Worm (Caenorhabditis elegans): ENCODE data around the gene kgb-1.

The kgb-1 gene

DNA sequence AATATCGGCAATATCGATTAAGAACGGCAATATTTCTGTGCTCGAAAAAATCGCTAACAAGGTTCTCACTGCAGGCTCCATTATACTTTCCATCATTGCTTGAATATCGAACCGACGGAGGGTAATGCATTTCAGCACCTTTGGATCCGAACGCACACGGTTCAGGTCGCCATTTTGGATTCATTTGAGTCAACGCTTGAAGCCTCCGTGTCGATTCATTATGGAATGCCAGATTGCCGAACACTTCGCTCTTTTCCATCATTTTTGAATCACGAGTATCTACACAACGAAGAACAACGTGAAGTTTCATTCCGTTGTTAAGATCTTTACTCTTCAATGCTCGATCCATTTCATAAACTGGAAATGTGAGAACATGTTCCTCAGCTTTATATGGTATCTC is 12.3 kb upstream of the kgb-1 start:
- TF ChIP-seq lin-13 (GFP tag; optimal IDR thresholded peaks at IDR 0.05): no peak
- no peak for TF ChIP-seq F44E2.7 (GFP tag; IDR thresholded peaks at IDR 0.05)
- no peak for TF ChIP-seq dpl-1 (GFP tag; optimal IDR thresholded peaks at IDR 0.05)
- TF ChIP-seq unc-62 (GFP tag; optimal IDR thresholded peaks at IDR 0.05 in 1 of 2): peak in 1 of 2 experiments; percentile 19
- no peak for TF ChIP-seq unc-62 (tag; optimal IDR thresholded peaks at IDR 0.05)
- peak; percentile 93 for TF ChIP-seq aha-1 (tag)
- TF ChIP-seq ceh-62 (tag; optimal IDR thresholded peaks at IDR 0.05): no peak
- TF ChIP-seq lin-39 (tag; optimal IDR thresholded peaks at IDR 0.05): no peak
- TF ChIP-seq zip-11 (GFP tag; IDR thresholded peaks at IDR 0.05): no peak
- no peak for TF ChIP-seq snpc-4 (tag; optimal IDR thresholded peaks at IDR 0.05)

DNA sequence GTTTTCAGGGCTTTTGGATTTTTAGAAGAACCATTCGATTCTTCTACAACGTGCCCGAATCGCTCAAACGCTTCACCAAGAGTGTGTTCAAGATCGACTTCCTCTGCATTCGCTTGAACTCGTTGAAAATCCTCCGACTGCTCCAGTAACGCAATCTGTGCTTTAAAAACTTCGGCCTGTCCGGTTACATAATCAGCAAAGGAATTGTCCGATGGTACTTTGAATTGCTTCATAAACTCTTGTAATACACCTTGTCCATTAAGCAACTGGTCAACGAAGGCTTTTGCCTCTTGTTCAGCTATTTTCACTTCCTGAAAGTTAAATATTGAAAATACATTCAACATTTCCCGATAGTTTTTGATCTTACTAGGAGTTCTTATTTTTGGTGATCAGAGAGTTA is 10.9 kb upstream of the kgb-1 start:
- TF ChIP-seq daf-8 (GFP tag; IDR thresholded peaks at IDR 0.05) (no peak), egl-43 (GFP tag; IDR thresholded peaks at IDR 0.05) (0 out of 2 replicates have a peak, but pooled peaks have one; percentile 38)

- no peak for TF ChIP-seq zag-1 (tag; optimal IDR thresholded peaks at IDR 0.05)
- no peak for TF ChIP-seq hif-1 (tag; optimal IDR thresholded peaks at IDR 0.05)
- no peak for TF ChIP-seq ceh-82 (tag; optimal IDR thresholded peaks at IDR 0.05)
- peak; percentile 0 for TF ChIP-seq mes-2 (tag; optimal IDR thresholded peaks at IDR 0.05; ENCODE audit: poor library complexity, severe bottlenecking)
- peak; percentile 24; the same call in 1 of the 2 replicates for TF ChIP-seq snpc-1.2 (GFP tag; IDR thresholded peaks at IDR 0.05)
- TF ChIP-seq aha-1 (tag): peak; percentile 13
- TF ChIP-seq ceh-28 (tag; optimal IDR thresholded peaks at IDR 0.05): no peak
- TF ChIP-seq mdt-29 (GFP tag; IDR thresholded peaks at IDR 0.05): 0 out of 2 replicates have a peak, but pooled peaks have one; percentile 12
- peak; percentile 6 for TF ChIP-seq ama-1 (optimal IDR thresholded peaks at IDR 0.05)
- TF ChIP-seq ztf-11 (tag; optimal IDR thresholded peaks at IDR 0.05): no peak
Observed at ce11 chrIV:419674-420073, 9.8 kb upstream of the kgb-1 start, which contains the start of gene eri-1. Gene eri-1 (minus strand): TSS chrIV:419958.

DNA sequence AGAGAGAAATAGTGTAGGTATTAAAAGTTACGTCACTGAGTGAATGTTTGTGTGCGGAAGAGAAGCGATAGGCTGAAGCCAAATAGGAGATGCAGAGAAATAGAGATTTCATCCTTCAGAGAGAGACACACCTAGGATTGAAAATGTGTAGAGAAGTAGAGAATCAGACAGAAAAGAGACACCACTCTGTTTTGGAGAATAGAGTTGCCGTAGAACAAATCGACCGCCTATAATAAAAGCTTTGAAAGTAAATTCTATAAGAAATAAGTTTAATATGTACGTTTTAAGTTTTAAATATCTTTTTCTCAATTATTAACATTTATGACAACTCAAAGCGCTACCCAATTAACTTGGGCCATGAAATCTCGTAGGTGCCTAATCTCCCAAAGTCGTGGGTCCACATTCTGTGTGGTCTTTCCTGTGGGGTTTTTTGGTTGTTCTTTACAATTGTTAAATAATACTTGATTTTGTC is 621 bp upstream of the kgb-1 start, which contains the start of gene T07A9.12:
TSS of gene T07A9.12 (plus strand) at position 448 of the 472 bp plus-strand sequence.
- TF ChIP-seq pha-4 (GFP tag; IDR thresholded peaks at IDR 0.05) (peak; percentile 39; the same call in 1 of the 2 replicates), pha-4 (tag; optimal IDR thresholded peaks at IDR 0.05) (peak; percentile 18), Y48G9A.11 (GFP tag; IDR thresholded peaks at IDR 0.05) (no peak), set-16 (GFP tag; IDR thresholded peaks at IDR 0.05) (no peak), R02D3.7 (tag; optimal IDR thresholded peaks at IDR 0.05) (no peak), D1046.2 (GFP tag; IDR thresholded peaks at IDR 0.05) (no peak), Y105C5A.15 (GFP tag; IDR thresholded peaks at IDR 0.05) (no peak), F44E2.7 (GFP tag; IDR thresholded peaks at IDR 0.05) (no peak), madf-5 (GFP tag; IDR thresholded peaks at IDR 0.05) (no peak), unc-39 (tag; optimal IDR thresholded peaks at IDR 0.05) (no peak), ceh-82 (tag; optimal IDR thresholded peaks at IDR 0.05) (no peak), mdl-1 (tag; optimal IDR thresholded peaks at IDR 0.05) (peak; percentile 38 to 48), lin-38 (GFP tag; IDR thresholded peaks at IDR 0.05) (peak; percentile 57), ceh-20 (GFP tag; IDR thresholded peaks at IDR 0.05) (no peak), nhr-41 (GFP tag; IDR thresholded peaks at IDR 0.05) (no peak), zag-1 (tag; optimal IDR thresholded peaks at IDR 0.05) (no peak), tag-97 (GFP tag; IDR thresholded peaks at IDR 0.05) (no peak), fos-1 (tag; optimal IDR thresholded peaks at IDR 0.05) (no peak), ces-1 (GFP tag; optimal IDR thresholded peaks at IDR 0.05) (no peak), tra-1 (GFP tag; IDR thresholded peaks at IDR 0.05) (no peak), zip-11 (GFP tag; IDR thresholded peaks at IDR 0.05) (no peak), lsy-2 (tag; optimal IDR thresholded peaks at IDR 0.05) (peak; percentile 37 to 79), aly-2 (tag; optimal IDR thresholded peaks at IDR 0.05) (no peak), lin-29 (GFP tag; IDR thresholded peaks at IDR 0.05) (no peak), F37D6.2 (tag; optimal IDR thresholded peaks at IDR 0.05) (peak; percentile 12), lin-13 (GFP tag; optimal IDR thresholded peaks at IDR 0.05) (no peak), nhr-76 (tag; optimal IDR thresholded peaks at IDR 0.05) (no peak), dmd-9 (GFP tag; IDR thresholded peaks at IDR 0.05) (no peak), lin-1 (GFP tag; IDR thresholded peaks at IDR 0.05) (0 out of 2 replicates have a peak, but pooled peaks have one; percentile 11), unc-62 (GFP tag; optimal IDR thresholded peaks at IDR 0.05 in 1 of 2) (peak in 1 of 2 experiments; percentile 9), unc-62 (tag; optimal IDR thresholded peaks at IDR 0.05) (no peak), nhr-11 (tag; optimal IDR thresholded peaks at IDR 0.05) (peak; percentile 73), lim-7 (GFP tag; IDR thresholded peaks at IDR 0.05) (no peak)
